Worm (Caenorhabditis elegans) whole organism, late embryonic: ENCODE data around the gene dnj-15.
"Not testable (repeated sequence)": the region's sequence is repeated elsewhere in the genome, so short reads cannot be mapped to it uniquely, and the experiment has no call there.

Experiments
- C08G9.2 ChIP-seq: sonication (generic microtip); optimal IDR thresholded peaks from 2 replicates; lab custom pipeline; 2016; ENCODE audit warnings: mild to moderate bottlenecking, missing genetic modification characterization, moderate library complexity, missing compliant biosample characterization
- C38D4.7 ChIP-seq: fragments of 200-800 bp; sonication (Bioruptor generic); optimal IDR thresholded peaks from 2 replicates; lab custom pipeline; 2018; ENCODE audit warnings: mild to moderate bottlenecking, missing genetic modification characterization, moderate library complexity, missing compliant biosample characterization
- K02D7.2 ChIP-seq: sonication (generic microtip); optimal IDR thresholded peaks from 2 replicates; lab custom pipeline; 2017; ENCODE audit warnings: mild to moderate bottlenecking, missing genetic modification characterization, missing compliant biosample characterization
- ceh-18 ChIP-seq: sonication (generic microtip); optimal IDR thresholded peaks from 2 replicates; lab custom pipeline; 2016; ENCODE audit warnings: missing genetic modification characterization, missing compliant biosample characterization
- ceh-22 ChIP-seq: sonication (generic microtip); optimal IDR thresholded peaks from 2 replicates; lab custom pipeline; 2017; ENCODE audit warnings: missing biosample characterization, missing genetic modification characterization
- ceh-24 ChIP-seq: sonication (generic microtip); optimal IDR thresholded peaks from 2 replicates; lab custom pipeline; 2016; ENCODE audit warnings: mild to moderate bottlenecking, missing genetic modification characterization, missing compliant biosample characterization
- ceh-34 ChIP-seq: sonication (generic microtip); optimal IDR thresholded peaks from 2 replicates; lab custom pipeline; 2016; ENCODE audit warnings: mild to moderate bottlenecking, missing genetic modification characterization, missing compliant biosample characterization
- ceh-9 ChIP-seq: sonication (generic microtip); optimal IDR thresholded peaks from 2 replicates; lab custom pipeline; 2016; ENCODE audit warnings: mild to moderate bottlenecking, missing genetic modification characterization, inconsistent platforms, missing compliant biosample characterization
- che-1 ChIP-seq: sonication (generic microtip); optimal IDR thresholded peaks from 2 replicates; lab custom pipeline; 2016; ENCODE audit warnings: mild to moderate bottlenecking, missing genetic modification characterization, missing compliant biosample characterization
- elt-2 ChIP-seq: sonication (generic microtip); optimal IDR thresholded peaks from 2 replicates; lab custom pipeline; 2016; ENCODE audit warnings: missing genetic modification reagents, missing genetic modification characterization, missing compliant biosample characterization
- elt-4 ChIP-seq: sonication (generic microtip); optimal IDR thresholded peaks from 2 replicates; lab custom pipeline; 2016; ENCODE audit warnings: missing genetic modification characterization, missing compliant biosample characterization
- fax-1 ChIP-seq: sonication (generic microtip); optimal IDR thresholded peaks from 2 replicates; lab custom pipeline; 2016; ENCODE audit warnings: missing genotype, missing genetic modification characterization, missing compliant biosample characterization
- gmeb-2 ChIP-seq: sonication (generic microtip); optimal IDR thresholded peaks from 2 replicates; lab custom pipeline; 2016; ENCODE audit warnings: missing genetic modification characterization, inconsistent platforms, missing compliant biosample characterization
- hlh-30 ChIP-seq: sonication (generic microtip); optimal IDR thresholded peaks from 2 replicates; lab custom pipeline; 2017; ENCODE audit warnings: antibody characterized with exemption, missing genetic modification characterization, missing compliant biosample characterization; ENCODE audit not compliant: insufficient read depth
- hlh-6 ChIP-seq: sonication (generic microtip); optimal IDR thresholded peaks from 2 replicates; lab custom pipeline; 2016; ENCODE audit warnings: missing genotype, missing genetic modification characterization, missing compliant biosample characterization
- lim-6 ChIP-seq: sonication (generic microtip); optimal IDR thresholded peaks from 2 replicates; lab custom pipeline; 2016; ENCODE audit warnings: missing genetic modification characterization, missing compliant biosample characterization
- nhr-232 ChIP-seq: sonication (generic microtip); optimal IDR thresholded peaks from 2 replicates; lab custom pipeline; 2016; ENCODE audit warnings: missing genetic modification characterization, missing compliant biosample characterization
- pax-1 ChIP-seq: fragments of 150-350 bp; optimal IDR thresholded peaks from 2 replicates; lab custom pipeline; 2014; ENCODE audit warnings: missing biosample characterization, missing genetic modification characterization
- pha-4 ChIP-seq: fragments of 150-350 bp; optimal IDR thresholded peaks from 2 replicates; lab custom pipeline; 2018; ENCODE audit warnings: missing biosample characterization, missing genetic modification reagents, missing genetic modification characterization
- pqm-1 ChIP-seq: sonication (generic microtip); optimal IDR thresholded peaks from 2 replicates; lab custom pipeline; 2016; ENCODE audit warnings: missing genetic modification characterization, missing compliant biosample characterization
- pros-1 ChIP-seq: fragments of 150-350 bp; optimal IDR thresholded peaks from 2 replicates; lab custom pipeline; 2014; ENCODE audit warnings: missing biosample characterization, missing genetic modification reagents, missing genetic modification characterization
- ref-2 ChIP-seq: sonication (generic microtip); optimal IDR thresholded peaks from 2 replicates; lab custom pipeline; 2016; ENCODE audit warnings: missing genetic modification characterization, missing compliant biosample characterization
- sdc-2 ChIP-seq: sonication (generic microtip); optimal IDR thresholded peaks from 2 replicates; lab custom pipeline; 2016; ENCODE audit warnings: missing genotype, missing genetic modification characterization, missing compliant biosample characterization
- sox-2 ChIP-seq: fragments of 200-800 bp; sonication (Bioruptor generic); IDR thresholded peaks from 2 replicates; pipeline ENCODE4 v1.3.6; 2022; ENCODE audit warnings: missing genetic modification reagents, missing genetic modification characterization, missing compliant biosample characterization
- tbx-2 ChIP-seq: sonication (generic microtip); optimal IDR thresholded peaks from 2 replicates; lab custom pipeline; 2016; ENCODE audit warnings: missing genetic modification characterization, missing compliant biosample characterization
- unc-3 ChIP-seq, 2 experiments: fragments of 200-800 bp in 1 of 2; sonication (Bioruptor generic) in 1 of 2; sonication (generic microtip) in 1 of 2; conservative IDR thresholded peaks in 1 of 2; optimal IDR thresholded peaks in 1 of 2; 2 replicates each; pipeline versions ENCODE4 v1.3.6 to Lab custom; 2016 to 2022; ENCODE audit warnings: missing compliant biosample characterization in 2 of 2, missing genetic modification characterization in 2 of 2, missing genetic modification reagents in 1 of 2
- unc-42 ChIP-seq: sonication (generic microtip); optimal IDR thresholded peaks from 2 replicates; lab custom pipeline; 2016; ENCODE audit warnings: missing genotype, missing genetic modification characterization, missing compliant biosample characterization
- unc-55 ChIP-seq: sonication (generic microtip); optimal IDR thresholded peaks from 2 replicates; lab custom pipeline; 2017; ENCODE audit warnings: missing biosample characterization, missing genetic modification reagents, missing genetic modification characterization
- unc-86 ChIP-seq: sonication (generic microtip); optimal IDR thresholded peaks from 2 replicates; lab custom pipeline; 2016; ENCODE audit warnings: missing genetic modification characterization, missing compliant biosample characterization
- ztf-16 ChIP-seq: sonication (generic microtip); optimal IDR thresholded peaks from 2 replicates; lab custom pipeline; 2017; ENCODE audit warnings: missing genetic modification characterization, missing compliant biosample characterization

dnj-15 gene

DNA sequence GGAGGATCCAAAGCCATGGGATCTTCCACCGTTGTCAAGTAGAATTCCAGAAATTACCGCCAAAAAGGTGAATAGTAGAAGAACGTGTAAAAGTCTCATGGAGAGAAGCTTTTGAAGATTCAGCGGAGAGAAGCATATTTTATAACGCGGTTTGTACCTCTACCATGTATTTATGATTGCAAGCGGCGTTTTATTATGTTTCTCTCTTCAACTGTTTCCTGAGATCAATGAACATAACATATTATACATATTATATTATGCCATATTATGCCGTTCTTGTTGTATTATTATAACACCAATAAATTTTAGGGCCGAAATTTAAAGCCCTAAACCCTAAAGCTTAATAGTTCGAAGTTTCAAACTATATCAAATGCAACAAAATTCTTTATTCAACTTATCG lies 35.9 kb upstream of the dnj-15 start, which contains the start of gene F49F1.18:
Gene F49F1.18 (minus strand): TSS at position 101 of the 400 bp plus-strand sequence.
- TF ChIP-seq gmeb-2 (tag; lab: Kevin White, UChicago) (no peak), tbx-2 (tag; lab: Kevin White, UChicago) (no peak), ref-2 (no peak)

DNA sequence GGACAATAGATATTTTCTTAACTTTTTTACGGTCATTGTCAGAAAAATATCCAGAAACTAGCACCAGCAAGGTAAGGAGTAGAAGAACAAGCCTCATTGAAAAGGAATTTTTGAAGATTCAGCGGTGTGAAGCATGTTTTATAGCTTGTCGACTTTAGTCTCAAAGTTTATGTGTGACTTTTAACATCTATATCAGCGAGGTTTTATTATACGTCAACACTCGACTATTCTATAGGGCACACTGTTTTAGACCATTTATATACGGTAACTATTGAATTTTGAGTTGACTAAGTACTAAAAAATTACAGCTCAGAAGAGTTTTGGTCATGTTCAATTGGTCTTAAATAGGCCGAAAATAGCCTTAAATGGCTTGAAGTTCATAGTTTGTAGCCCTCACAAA lies 34.9 kb upstream of the dnj-15 start, which contains the start of gene F49F1.11:
Gene F49F1.11 (minus strand): TSS at position 101 of the 400 bp plus-strand sequence.
- TF ChIP-seq pax-1 (tag; lab: Kevin White, UChicago): no peak
- no peak for TF ChIP-seq C08G9.2 (tag; lab: Kevin White, UChicago)
- no peak for TF ChIP-seq che-1 (tag; lab: Kevin White, UChicago)
- TF ChIP-seq tbx-2 (tag; lab: Kevin White, UChicago): no peak
- TF ChIP-seq ceh-22 (tag; lab: Kevin White, UChicago): no peak
- no peak for TF ChIP-seq pha-4 (tag; lab: Kevin White, UChicago)
- no peak for TF ChIP-seq nhr-232 (tag; lab: Kevin White, UChicago)
- no peak for TF ChIP-seq unc-55 (GFP tag; lab: Kevin White, UChicago)
- TF ChIP-seq ceh-9 (tag; lab: Kevin White, UChicago): no peak
- no peak for TF ChIP-seq K02D7.2
- no peak for TF ChIP-seq ceh-34 (tag; lab: Kevin White, UChicago)
- TF ChIP-seq ztf-16: no peak
- no peak for TF ChIP-seq ceh-24 (tag; lab: Kevin White, UChicago)
- TF ChIP-seq ref-2: no peak
- no peak for TF ChIP-seq ceh-18 (tag; lab: Kevin White, UChicago)
- TF ChIP-seq sox-2 (GFP tag; lab: Robert Waterston, UW): no peak
- no peak for TF ChIP-seq hlh-6 (tag; lab: Kevin White, UChicago)
- no peak for TF ChIP-seq pqm-1 (tag; lab: Kevin White, UChicago)
- TF ChIP-seq C38D4.7: no peak

DNA sequence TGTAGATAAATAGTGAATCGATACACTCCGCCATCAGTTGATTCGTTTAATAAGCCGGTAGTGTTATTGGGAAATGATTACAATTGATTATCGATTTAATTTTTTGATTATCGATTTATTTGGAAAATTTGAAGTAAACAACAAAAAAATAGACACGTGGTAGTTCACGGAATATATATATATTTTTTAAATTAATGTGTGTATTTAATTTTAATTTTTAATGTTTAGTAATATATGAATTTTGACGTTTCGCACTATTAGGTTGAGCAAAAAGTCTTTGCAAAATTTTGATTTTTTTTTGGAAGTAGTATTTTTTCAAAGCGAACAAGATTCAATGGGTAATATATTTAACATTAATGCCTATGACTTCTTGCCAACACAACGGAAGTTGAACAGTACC lies 33.2 kb upstream of the dnj-15 start, which contains the start of gene F49F1.12:
Gene F49F1.12 (minus strand): TSS at position 101 of the 400 bp plus-strand sequence.
- TF ChIP-seq unc-86; unc-42 (tag; lab: Kevin White, UChicago); K02D7.2: not testable (repeated sequence)

DNA sequence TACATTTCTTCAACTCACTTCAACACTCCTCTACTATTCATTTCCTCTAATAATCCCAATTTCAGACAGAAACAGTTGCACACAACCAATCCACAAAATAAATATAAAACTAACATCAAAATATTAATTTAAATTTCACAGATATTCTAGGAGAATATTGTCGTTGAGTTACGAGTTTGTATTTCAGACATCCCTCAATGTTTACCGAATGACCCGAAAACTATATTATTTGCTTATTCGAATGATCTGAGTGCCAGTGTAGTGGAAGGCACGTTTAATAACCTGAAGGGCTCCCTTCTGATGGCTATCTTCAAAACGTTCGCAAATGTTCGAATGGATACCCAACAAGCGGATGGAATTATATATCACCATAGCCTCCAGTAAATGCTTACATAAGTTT lies 31.4 kb upstream of the dnj-15 start, which contains the start of gene R07C12.3:
Gene R07C12.3 (plus strand): TSS at position 301 of the 400 bp plus-strand sequence.
- no peak for TF ChIP-seq C38D4.7
- no peak for TF ChIP-seq sdc-2 (tag; lab: Kevin White, UChicago)
- no peak for TF ChIP-seq K02D7.2
- no peak for TF ChIP-seq lim-6 (tag; lab: Kevin White, UChicago)
- TF ChIP-seq fax-1 (tag; lab: Kevin White, UChicago): no peak
- no peak for TF ChIP-seq ceh-18 (tag; lab: Kevin White, UChicago)
- TF ChIP-seq pqm-1 (tag; lab: Kevin White, UChicago): no peak
- TF ChIP-seq ref-2: no peak

DNA sequence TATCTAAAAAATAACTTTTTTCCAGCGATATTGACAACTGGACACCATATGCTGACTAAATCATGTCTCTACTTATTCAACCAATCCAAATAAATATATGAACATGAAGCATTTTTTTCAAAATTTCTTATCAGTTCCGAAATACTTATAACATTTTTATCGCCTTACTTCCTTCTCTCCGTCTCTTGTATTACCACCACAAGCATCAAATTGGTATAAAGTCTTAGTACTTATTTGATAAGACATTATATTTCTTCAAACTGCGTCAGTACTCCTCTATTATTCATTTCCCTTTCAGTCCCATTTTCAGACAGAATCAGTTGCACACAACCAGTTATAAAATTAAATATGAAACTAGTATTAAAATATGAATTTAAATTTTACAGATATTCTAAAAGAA lies 28.3 kb upstream of the dnj-15 start:
- TF ChIP-seq elt-2 (peak; percentile 47), fax-1 (tag; lab: Kevin White, UChicago) (no peak), hlh-30 (tag; lab: Kevin White, UChicago) (no peak)

DNA sequence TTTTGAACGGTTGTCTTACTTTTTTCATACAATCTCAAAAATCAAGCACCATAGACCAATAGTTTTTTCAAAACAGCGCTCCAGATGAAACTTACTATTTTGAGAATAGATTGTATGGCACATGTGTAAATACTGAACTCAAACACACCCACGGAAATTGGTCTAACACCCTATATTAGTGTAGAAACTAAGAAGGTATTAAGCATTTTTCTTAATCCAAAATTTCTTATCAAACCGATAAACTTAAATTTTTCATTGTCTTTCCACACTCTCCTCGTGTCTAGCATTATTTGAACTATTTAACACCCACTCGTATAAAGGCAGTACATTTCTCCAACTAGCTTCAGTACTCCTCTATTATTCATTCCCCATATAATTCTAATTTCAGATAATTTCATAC lies 26.1 kb upstream of the dnj-15 start:
- TF ChIP-seq pros-1: no peak
- TF ChIP-seq C38D4.7: no peak
- no peak for TF ChIP-seq elt-4 (tag; lab: Kevin White, UChicago)
- TF ChIP-seq sox-2 (GFP tag; lab: Robert Waterston, UW): no peak
- no peak for TF ChIP-seq unc-3 (GFP tag; conservative IDR thresholded peaks at IDR 0.05; lab: Robert Waterston, UW)
- no peak for TF ChIP-seq unc-3 (tag; optimal IDR thresholded peaks at IDR 0.05; lab: Kevin White, UChicago)
